Worm (Caenorhabditis elegans) whole organism, midembryonic: ENCODE results near the gene noca-1.
"Not testable (repeated sequence)": the region's sequence is repeated elsewhere in the genome, so short reads cannot be mapped to it uniquely, and the experiment has no call there.

ENCODE experiments used
- T22C8.4 ChIP-seq: fragments of 200-800 bp; sonication (Bioruptor generic); IDR thresholded peaks from 2 replicates; pipeline ENCODE4 v1.3.6; 2022; ENCODE audit warnings: missing genetic modification characterization, missing compliant biosample characterization
- cog-1 ChIP-seq: sonication (generic microtip); optimal IDR thresholded peaks from 2 replicates; lab custom pipeline; 2016; ENCODE audit warnings: missing genetic modification characterization, missing compliant biosample characterization
- flt-1 ChIP-seq: fragments of 200-800 bp; sonication (Bioruptor generic); IDR thresholded peaks from 2 replicates; pipeline ENCODE4 v1.3.6; 2022; ENCODE audit warnings: missing genetic modification characterization, missing compliant biosample characterization
- klf-2 ChIP-seq: fragments of 200-800 bp; sonication (Bioruptor generic); conservative IDR thresholded peaks from 2 replicates; pipeline ENCODE4 v1.3.6; 2022; ENCODE audit warnings: missing genetic modification reagents, missing genetic modification characterization, missing compliant biosample characterization
- med-1 ChIP-seq: sonication (generic microtip); optimal IDR thresholded peaks from 2 replicates; lab custom pipeline; 2017; ENCODE audit warnings: missing genetic modification characterization, mild to moderate bottlenecking, missing compliant biosample characterization, antibody characterized with exemption, missing genetic modification reagents; ENCODE audit not compliant: insufficient read depth
- ref-1 ChIP-seq: fragments of 200-800 bp; sonication (Bioruptor generic); conservative IDR thresholded peaks from 2 replicates; pipeline ENCODE4 v1.3.6; 2022; ENCODE audit warnings: missing genetic modification reagents, missing genetic modification characterization, missing compliant biosample characterization
- tab-1 ChIP-seq: fragments of 200-800 bp; sonication (Bioruptor generic); IDR thresholded peaks from 2 replicates; pipeline ENCODE4 v1.3.6; 2022; ENCODE audit warnings: missing genetic modification characterization, missing compliant biosample characterization
- ztf-23 ChIP-seq: fragments of 200-800 bp; sonication (Bioruptor generic); IDR thresholded peaks from 2 replicates; pipeline ENCODE4 v1.3.6; 2022; ENCODE audit warnings: missing genetic modification reagents, missing genetic modification characterization, missing compliant biosample characterization
- ztf-29 ChIP-seq: fragments of 200-800 bp; sonication (Bioruptor generic); IDR thresholded peaks from 2 replicates; pipeline ENCODE4 v1.3.6; 2022; ENCODE audit warnings: missing genetic modification reagents, missing genetic modification characterization, missing compliant biosample characterization

The noca-1 gene

DNA sequence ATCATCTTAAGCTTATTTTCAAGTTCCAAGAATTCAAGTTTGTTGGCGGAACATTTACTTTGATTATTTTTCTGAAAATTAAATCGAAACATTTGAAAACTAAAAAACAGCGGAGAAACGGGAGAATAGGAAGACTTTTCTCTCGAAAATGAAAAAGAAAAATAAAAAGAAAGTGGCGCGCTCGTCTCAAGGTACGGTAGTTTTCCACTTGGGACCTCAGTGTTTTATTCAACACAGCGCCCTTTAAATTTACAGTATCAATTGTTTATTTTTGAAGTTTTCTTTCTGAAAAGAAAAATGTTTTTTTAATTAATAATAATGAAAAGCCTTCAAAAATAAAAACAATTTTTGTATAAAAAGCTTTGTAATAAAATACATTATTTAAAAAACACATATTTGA, 21.2 kb upstream of the noca-1 start:
- no peak for TF ChIP-seq ref-1 (GFP tag; lab: Robert Waterston, UW)
- TF ChIP-seq ztf-23: no peak
- TF ChIP-seq flt-1 (GFP tag; lab: Robert Waterston, UW): no peak
- no peak for TF ChIP-seq cog-1 (tag; lab: Kevin White, UChicago)
- no peak for TF ChIP-seq klf-2 (GFP tag; lab: Robert Waterston, UW)
- TF ChIP-seq med-1: no peak
- no peak for TF ChIP-seq T22C8.4 (GFP tag; lab: Robert Waterston, UW)
- no peak for TF ChIP-seq tab-1
- no peak for TF ChIP-seq ztf-29

ce11 chrV:13133380-13133779, 19.3 kb upstream of the noca-1 start, which contains the start of gene B0365.9:
Gene B0365.9, minus strand, starts transcription at chrV:13133565.
- TF ChIP-seq cog-1 (tag; lab: Kevin White, UChicago): no peak
- TF ChIP-seq tab-1: no peak
- TF ChIP-seq ztf-29: no peak
- TF ChIP-seq klf-2 (GFP tag; lab: Robert Waterston, UW): no peak
- TF ChIP-seq med-1: no peak
- TF ChIP-seq ref-1 (GFP tag; lab: Robert Waterston, UW): no peak
- TF ChIP-seq T22C8.4 (GFP tag; lab: Robert Waterston, UW): no peak
- TF ChIP-seq ztf-23: no peak
- no peak for TF ChIP-seq flt-1 (GFP tag; lab: Robert Waterston, UW)

ce11 chrV:13134786-13135185, 17.9 kb upstream of the noca-1 start, which contains the start of gene clec-225:
Gene clec-225, minus strand, starts transcription at chrV:13134886.
- not testable (repeated sequence) for TF ChIP-seq med-1; T22C8.4 (GFP tag; lab: Robert Waterston, UW); cog-1 (tag; lab: Kevin White, UChicago)

DNA sequence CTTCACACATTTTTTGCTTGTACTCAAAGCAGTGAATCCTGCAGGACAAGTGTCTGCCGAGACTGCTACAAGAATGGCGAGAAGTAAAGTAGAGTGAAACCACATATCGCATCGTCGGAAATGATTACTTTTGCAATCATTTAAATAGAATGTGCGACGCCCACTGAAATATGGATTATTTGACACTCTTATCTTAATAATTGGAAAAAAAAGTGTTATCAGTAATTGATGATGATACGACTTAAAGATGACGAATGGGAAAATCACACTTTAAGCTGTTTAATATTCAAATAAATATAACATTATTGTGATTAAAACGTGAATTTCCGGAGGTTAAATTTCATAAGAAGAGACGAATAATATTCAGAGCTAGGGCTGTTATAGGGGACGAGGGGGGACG, 14.8 kb upstream of the noca-1 start, which contains the start of gene clec-41:
Gene clec-41, minus strand, starts transcription at position 147 of the 400 bp plus-strand sequence.
- TF ChIP-seq ztf-29: no peak
- TF ChIP-seq cog-1 (tag; lab: Kevin White, UChicago): no peak
- TF ChIP-seq ref-1 (GFP tag; lab: Robert Waterston, UW): no peak
- no peak for TF ChIP-seq tab-1
- no peak for TF ChIP-seq ztf-23

DNA sequence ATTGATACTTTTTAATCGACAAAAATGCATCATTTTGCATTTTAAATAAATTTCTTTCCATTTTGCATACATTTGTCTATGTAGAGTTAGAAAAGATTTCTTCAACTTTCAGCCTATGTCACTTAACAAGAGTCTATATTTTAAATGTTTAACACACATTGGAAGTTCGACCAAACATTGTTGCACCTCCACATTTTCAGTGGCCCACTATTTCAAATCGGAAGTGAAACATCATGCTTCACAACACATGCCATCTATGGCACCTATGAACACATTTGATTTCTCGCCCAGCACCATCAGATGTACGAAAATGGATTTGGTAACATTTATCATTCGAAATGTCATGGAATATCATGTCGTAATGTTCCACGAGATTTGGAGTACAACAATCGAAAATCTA, 14.0 kb upstream of the noca-1 start, which contains the start of gene dhc-3:
Gene dhc-3, plus strand, starts transcription at position 301 of the 400 bp plus-strand sequence.
- no peak for TF ChIP-seq flt-1 (GFP tag; lab: Robert Waterston, UW)
- no peak for TF ChIP-seq T22C8.4 (GFP tag; lab: Robert Waterston, UW)
- no peak for TF ChIP-seq klf-2 (GFP tag; lab: Robert Waterston, UW)
- TF ChIP-seq ztf-29: no peak
- no peak for TF ChIP-seq med-1
- TF ChIP-seq ref-1 (GFP tag; lab: Robert Waterston, UW): no peak
- no peak for TF ChIP-seq ztf-23
- no peak for TF ChIP-seq tab-1
- no peak for TF ChIP-seq cog-1 (tag; lab: Kevin White, UChicago)

ce11 chrV:13154225-13154624, 1.5 kb downstream of the noca-1 start:
- no peak for TF ChIP-seq ztf-29
- TF ChIP-seq ref-1 (GFP tag; lab: Robert Waterston, UW): no peak
- TF ChIP-seq cog-1 (tag; lab: Kevin White, UChicago): no peak
- no peak for TF ChIP-seq med-1
- TF ChIP-seq klf-2 (GFP tag; lab: Robert Waterston, UW): no peak
- TF ChIP-seq flt-1 (GFP tag; lab: Robert Waterston, UW): no peak
- no peak for TF ChIP-seq T22C8.4 (GFP tag; lab: Robert Waterston, UW)
- no peak for TF ChIP-seq ztf-23
- TF ChIP-seq tab-1: no peak

- TF ChIP-seq klf-2 (GFP tag; lab: Robert Waterston, UW) (no peak), ztf-29 (no peak), med-1 (no peak), ztf-23 (no peak), T22C8.4 (GFP tag; lab: Robert Waterston, UW) (no peak), ref-1 (GFP tag; lab: Robert Waterston, UW) (no peak), flt-1 (GFP tag; lab: Robert Waterston, UW) (no peak), tab-1 (no peak), cog-1 (tag; lab: Kevin White, UChicago) (no peak)
These were observed 4.4 kb downstream of the noca-1 start for ce11 chrV:13157073-13157472.

DNA sequence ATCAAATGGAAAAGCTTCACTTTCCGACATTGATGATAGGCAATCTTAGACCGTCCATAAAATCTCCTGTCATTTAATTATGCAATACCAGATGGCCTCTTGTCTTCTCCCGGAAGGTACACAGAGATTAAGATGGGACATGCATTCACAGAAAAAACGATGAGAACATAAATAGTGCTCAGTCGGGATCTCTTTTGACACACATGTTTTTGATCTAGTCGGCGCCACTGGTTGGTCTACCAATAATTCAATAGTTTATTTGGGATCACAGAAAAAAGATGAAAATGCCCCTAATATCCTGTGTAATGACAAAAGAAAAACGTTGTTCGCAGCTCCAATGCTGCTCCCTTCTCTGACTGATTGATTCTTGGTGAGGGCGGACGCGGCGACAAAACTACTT, 8.3 kb downstream of the noca-1 start:
- TF ChIP-seq klf-2 (GFP tag; lab: Robert Waterston, UW): no peak
- TF ChIP-seq ref-1 (GFP tag; lab: Robert Waterston, UW): no peak
- no peak for TF ChIP-seq T22C8.4 (GFP tag; lab: Robert Waterston, UW)
- TF ChIP-seq cog-1 (tag; lab: Kevin White, UChicago): no peak
- no peak for TF ChIP-seq flt-1 (GFP tag; lab: Robert Waterston, UW)
- TF ChIP-seq tab-1: no peak
- no peak for TF ChIP-seq med-1

DNA sequence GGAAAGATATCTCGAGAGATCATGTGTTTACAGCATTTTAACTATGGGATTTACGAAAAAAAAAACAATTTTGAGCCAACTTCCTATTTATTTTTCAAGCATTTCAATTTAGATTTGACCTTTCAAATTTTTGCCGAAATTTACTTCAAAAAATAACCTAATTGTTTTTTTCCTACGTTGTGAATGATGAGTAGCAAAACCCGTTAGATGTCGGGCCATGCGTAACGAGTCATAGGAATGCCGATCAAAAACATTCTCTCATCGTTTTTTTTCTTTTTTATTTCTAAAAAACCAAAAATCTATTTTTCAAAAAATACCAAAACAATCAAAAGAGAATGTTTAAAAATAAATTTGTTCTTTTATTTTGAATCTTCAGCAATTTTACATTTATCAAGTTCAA, 10.2 kb downstream of the noca-1 start:
- TF ChIP-seq ref-1 (GFP tag; lab: Robert Waterston, UW): no peak
- no peak for TF ChIP-seq tab-1

DNA sequence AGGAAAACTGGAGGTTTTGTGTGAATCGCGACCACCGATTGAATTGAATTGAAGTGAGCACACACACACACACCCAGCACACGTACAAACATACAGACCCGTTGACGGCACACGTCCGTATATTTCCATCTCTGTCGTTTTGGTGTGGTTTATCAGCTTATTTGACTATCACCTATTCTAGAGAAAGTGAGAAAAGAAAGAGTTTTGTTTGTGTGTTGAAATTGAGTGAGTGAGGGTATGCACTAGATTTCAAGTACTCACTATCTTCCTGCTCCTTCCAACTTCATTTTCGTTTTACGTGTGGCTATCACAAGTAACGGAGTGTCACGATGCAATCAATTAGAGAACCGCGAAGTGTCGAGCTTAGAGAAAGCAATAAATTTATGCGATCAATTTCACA, 11.1 kb downstream of the noca-1 start:
- TF ChIP-seq med-1 (no peak), T22C8.4 (GFP tag; lab: Robert Waterston, UW) (no peak), cog-1 (tag; lab: Kevin White, UChicago) (no peak), ztf-23 (no peak), klf-2 (GFP tag; lab: Robert Waterston, UW) (no peak), ztf-29 (no peak), ref-1 (GFP tag; lab: Robert Waterston, UW) (no peak), flt-1 (GFP tag; lab: Robert Waterston, UW) (no peak), tab-1 (no peak)

- no peak for TF ChIP-seq ztf-29
- no peak for TF ChIP-seq T22C8.4 (GFP tag; lab: Robert Waterston, UW)
- TF ChIP-seq ztf-23: no peak
- no peak for TF ChIP-seq med-1
- TF ChIP-seq klf-2 (GFP tag; lab: Robert Waterston, UW): no peak
- no peak for TF ChIP-seq cog-1 (tag; lab: Kevin White, UChicago)
- TF ChIP-seq tab-1: no peak
- no peak for TF ChIP-seq ref-1 (GFP tag; lab: Robert Waterston, UW)
- no peak for TF ChIP-seq flt-1 (GFP tag; lab: Robert Waterston, UW)
These were observed 12.5 kb downstream of the noca-1 start for ce11 chrV:13165244-13165643.
